Worm (Caenorhabditis elegans) whole organism, midembryonic: ENCODE measurements around the gene cyp-13A7.

ENCODE experiments used
- T22C8.4 ChIP-seq: fragments of 200-800 bp; sonication (Bioruptor generic); IDR thresholded peaks from 2 replicates; pipeline ENCODE4 v1.3.6; 2022; ENCODE audit warnings: missing genetic modification characterization, missing compliant biosample characterization
- flt-1 ChIP-seq: fragments of 200-800 bp; sonication (Bioruptor generic); IDR thresholded peaks from 2 replicates; pipeline ENCODE4 v1.3.6; 2022; ENCODE audit warnings: missing genetic modification characterization, missing compliant biosample characterization
- klf-2 ChIP-seq: fragments of 200-800 bp; sonication (Bioruptor generic); conservative IDR thresholded peaks from 2 replicates; pipeline ENCODE4 v1.3.6; 2022; ENCODE audit warnings: missing genetic modification reagents, missing genetic modification characterization, missing compliant biosample characterization
- tab-1 ChIP-seq: fragments of 200-800 bp; sonication (Bioruptor generic); IDR thresholded peaks from 2 replicates; pipeline ENCODE4 v1.3.6; 2022; ENCODE audit warnings: missing genetic modification characterization, missing compliant biosample characterization
- ztf-29 ChIP-seq: fragments of 200-800 bp; sonication (Bioruptor generic); IDR thresholded peaks from 2 replicates; pipeline ENCODE4 v1.3.6; 2022; ENCODE audit warnings: missing genetic modification reagents, missing genetic modification characterization, missing compliant biosample characterization

ce11 chrII:9802642-9803041 lies 778 bp upstream of the cyp-13A7 start, which contains the start of gene cyp-13A6:
- TF ChIP-seq klf-2 (no peak), flt-1 (GFP tag; lab: Robert Waterston, UW) (no peak), T22C8.4 (no peak), ztf-29 (GFP tag; lab: Robert Waterston, UW) (no peak), tab-1 (GFP tag; lab: Robert Waterston, UW) (no peak)
